Worm (Caenorhabditis elegans) whole organism, mixed stage, embryonic: Measurements from ENCODE around the gene Y41C4A.11.
A peak's percentile ranks its signal among the peaks of the same experiment; 100 is the strongest.

Source experiments
- ces-1 ChIP-seq: fragments of 150-350 bp; optimal IDR thresholded peaks from 2 replicates; lab custom pipeline; 2014; ENCODE audit warnings: missing biosample characterization, missing genetic modification reagents, missing genetic modification characterization
- elt-3 ChIP-seq: fragments of 150-350 bp; optimal IDR thresholded peaks from 2 replicates; lab custom pipeline; 2014; ENCODE audit warnings: missing biosample characterization, missing genetic modification characterization
- nhr-12 ChIP-seq: fragments of 150-350 bp; optimal IDR thresholded peaks from 2 replicates; lab custom pipeline; 2014; ENCODE audit warnings: missing biosample characterization, missing genetic modification characterization
- pha-4 ChIP-seq: fragments of 150-350 bp; optimal IDR thresholded peaks from 2 replicates; lab custom pipeline; 2018; ENCODE audit warnings: missing biosample characterization, missing genetic modification reagents, missing genetic modification characterization
- snpc-4 ChIP-seq: fragments of 150-350 bp; optimal IDR thresholded peaks from 2 replicates; lab custom pipeline; 2014; ENCODE audit warnings: missing biosample characterization, missing genetic modification characterization
- unc-62 ChIP-seq: fragments of 150-350 bp; optimal IDR thresholded peaks from 2 replicates; lab custom pipeline; 2014; ENCODE audit warnings: missing biosample characterization, missing genetic modification reagents, missing genetic modification characterization

DNA sequence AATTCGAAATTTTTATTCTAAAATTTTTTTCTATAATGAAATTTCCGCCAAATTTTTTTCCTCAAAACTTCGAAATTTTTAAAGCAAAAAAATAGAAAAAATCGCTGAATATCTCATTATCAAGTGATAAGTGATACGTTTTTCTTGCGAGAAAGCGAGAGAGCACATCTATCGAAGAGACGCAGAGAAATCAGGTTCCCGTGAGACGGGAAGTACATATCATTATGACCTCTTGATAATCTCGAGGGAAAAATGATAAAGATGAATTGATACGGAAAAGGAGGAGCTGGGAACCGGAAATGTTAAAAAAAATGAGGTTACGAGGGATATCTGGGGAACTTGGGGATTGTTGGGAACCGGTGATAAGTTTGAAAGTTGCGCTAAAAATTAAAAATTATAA, 7.3 kb downstream of the Y41C4A.11 start:
- TF ChIP-seq unc-62 (GFP tag; lab: Kevin White, UChicago) (no peak), snpc-4 (tag; lab: Kevin White, UChicago) (no peak), pha-4 (tag; lab: Kevin White, UChicago) (no peak), nhr-12 (tag; lab: Kevin White, UChicago) (no peak), ces-1 (GFP tag; lab: Kevin White, UChicago) (no peak), elt-3 (tag; lab: Kevin White, UChicago) (peak; percentile 35)
